Worm (Caenorhabditis elegans) whole organism, L3 larva: ENCODE measurements around the gene clec-231.

Experiments
- ZK546.5 ChIP-seq: sonication (generic microtip); optimal IDR thresholded peaks from 2 replicates; lab custom pipeline; 2017; ENCODE audit warnings: missing biosample characterization, missing genetic modification characterization
- aly-2 ChIP-seq: fragments of 150-350 bp; optimal IDR thresholded peaks from 2 replicates; lab custom pipeline; 2014; ENCODE audit warnings: missing biosample characterization, missing genetic modification characterization
- ama-1 ChIP-seq: fragments of 150-350 bp; optimal IDR thresholded peaks from 2 replicates; lab custom pipeline; 2018
- ceh-16 ChIP-seq: sonication (generic microtip); optimal IDR thresholded peaks from 2 replicates; lab custom pipeline; 2017; ENCODE audit warnings: missing biosample characterization, missing genetic modification characterization
- ceh-28 ChIP-seq: fragments of 150-350 bp; optimal IDR thresholded peaks from 2 replicates; lab custom pipeline; 2014; ENCODE audit warnings: missing biosample characterization, missing genetic modification reagents, missing genetic modification characterization
- ceh-82 ChIP-seq: fragments of 150-350 bp; optimal IDR thresholded peaks from 2 replicates; lab custom pipeline; 2014; ENCODE audit warnings: missing biosample characterization, missing genetic modification characterization
- elt-1 ChIP-seq: fragments of 150-350 bp; optimal IDR thresholded peaks from 2 replicates; lab custom pipeline; 2014; ENCODE audit warnings: missing biosample characterization, missing genetic modification characterization
- elt-2 ChIP-seq: sonication (generic microtip); optimal IDR thresholded peaks from 2 replicates; lab custom pipeline; 2016; ENCODE audit warnings: missing genetic modification reagents, mild to moderate bottlenecking, missing genetic modification characterization, missing compliant biosample characterization
- elt-3 ChIP-seq, 3 experiments: fragments of 150-350 bp in 1 of 3; sonication (generic microtip) in 2 of 3; optimal IDR thresholded peaks; 2 replicates in 2 of 3; 4 replicates in 1 of 3; lab custom pipeline; 2014 to 2017; ENCODE audit warnings: missing biosample characterization in 3 of 3, missing genetic modification characterization in 3 of 3
- fkh-10 ChIP-seq: sonication (generic microtip); optimal IDR thresholded peaks from 2 replicates; lab custom pipeline; 2017; ENCODE audit warnings: missing biosample characterization, missing genetic modification reagents, missing genetic modification characterization
- fkh-2 ChIP-seq: fragments of 150-350 bp; optimal IDR thresholded peaks from 2 replicates; lab custom pipeline; 2014; ENCODE audit warnings: missing biosample characterization, missing genetic modification reagents, missing genetic modification characterization
- fos-1 ChIP-seq: fragments of 150-350 bp; optimal IDR thresholded peaks from 2 replicates; lab custom pipeline; 2014; ENCODE audit warnings: missing biosample characterization, missing genetic modification characterization
- jun-1 ChIP-seq: fragments of 150-350 bp; optimal IDR thresholded peaks from 2 replicates; lab custom pipeline; 2014; ENCODE audit warnings: missing biosample characterization, missing genetic modification reagents, missing genetic modification characterization
- lin-15B ChIP-seq: fragments of 150-350 bp; optimal IDR thresholded peaks from 2 replicates; lab custom pipeline; 2014; ENCODE audit warnings: missing biosample characterization, missing genetic modification characterization
- lin-39 ChIP-seq: fragments of 150-350 bp; optimal IDR thresholded peaks from 2 replicates; lab custom pipeline; 2018; ENCODE audit warnings: missing biosample characterization, missing genetic modification reagents, missing genetic modification characterization
- mdl-1 ChIP-seq: fragments of 150-350 bp; optimal IDR thresholded peaks from 2 replicates; lab custom pipeline; 2014; ENCODE audit warnings: missing biosample characterization, missing genetic modification characterization
- nfya-1 ChIP-seq: sonication (generic microtip); optimal IDR thresholded peaks from 2 replicates; lab custom pipeline; 2017; ENCODE audit warnings: missing genetic modification characterization, mild to moderate bottlenecking, missing compliant biosample characterization, antibody characterized with exemption, moderate library complexity; ENCODE audit not compliant: insufficient read depth
- nhr-11 ChIP-seq: fragments of 150-350 bp; optimal IDR thresholded peaks from 2 replicates; lab custom pipeline; 2014; ENCODE audit warnings: missing biosample characterization, missing genetic modification characterization
- nhr-12 ChIP-seq: fragments of 150-350 bp; optimal IDR thresholded peaks from 2 replicates; lab custom pipeline; 2014; ENCODE audit warnings: missing biosample characterization, missing genetic modification characterization
- nhr-237 ChIP-seq: fragments of 150-350 bp; optimal IDR thresholded peaks from 2 replicates; lab custom pipeline; 2014; ENCODE audit warnings: missing biosample characterization, missing genetic modification characterization
- nhr-25 ChIP-seq: sonication (generic microtip); optimal IDR thresholded peaks from 2 replicates; lab custom pipeline; 2017; ENCODE audit warnings: missing biosample characterization, missing genetic modification characterization
- nhr-28 ChIP-seq: fragments of 150-350 bp; optimal IDR thresholded peaks from 2 replicates; lab custom pipeline; 2014; ENCODE audit warnings: missing biosample characterization, missing genetic modification characterization
- nhr-67 ChIP-seq: fragments of 150-350 bp; optimal IDR thresholded peaks from 2 replicates; lab custom pipeline; 2014; ENCODE audit warnings: missing biosample characterization, missing genetic modification characterization
- nhr-77 ChIP-seq: fragments of 150-350 bp; optimal IDR thresholded peaks from 2 replicates; lab custom pipeline; 2014; ENCODE audit warnings: missing biosample characterization, missing genetic modification characterization
- pqm-1 ChIP-seq: fragments of 150-350 bp; optimal IDR thresholded peaks from 2 replicates; lab custom pipeline; 2017; ENCODE audit warnings: missing biosample characterization, missing genetic modification characterization, inconsistent platforms
- sea-2 ChIP-seq: fragments of 150-350 bp; sonication (generic microtip); optimal IDR thresholded peaks from 4 replicates; lab custom pipeline; 2014; ENCODE audit warnings: missing biosample characterization, missing genetic modification reagents, missing genetic modification characterization
- snpc-4 ChIP-seq: fragments of 150-350 bp; optimal IDR thresholded peaks from 2 replicates; lab custom pipeline; 2014; ENCODE audit warnings: missing biosample characterization, missing genetic modification characterization
- unc-39 ChIP-seq: sonication (generic microtip); optimal IDR thresholded peaks from 4 replicates; lab custom pipeline; 2017; ENCODE audit warnings: missing biosample characterization, missing genetic modification characterization
- unc-62 ChIP-seq: fragments of 150-350 bp; sonication (generic microtip); optimal IDR thresholded peaks from 4 replicates; lab custom pipeline; 2014; ENCODE audit warnings: missing biosample characterization, missing genetic modification reagents, missing genetic modification characterization
- zag-1 ChIP-seq: fragments of 150-350 bp; optimal IDR thresholded peaks from 2 replicates; lab custom pipeline; 2014; ENCODE audit warnings: missing biosample characterization, missing genetic modification characterization
- ztf-4 ChIP-seq: fragments of 150-350 bp; optimal IDR thresholded peaks from 2 replicates; lab custom pipeline; 2014; ENCODE audit warnings: missing biosample characterization, missing genetic modification characterization

clec-231 gene

DNA sequence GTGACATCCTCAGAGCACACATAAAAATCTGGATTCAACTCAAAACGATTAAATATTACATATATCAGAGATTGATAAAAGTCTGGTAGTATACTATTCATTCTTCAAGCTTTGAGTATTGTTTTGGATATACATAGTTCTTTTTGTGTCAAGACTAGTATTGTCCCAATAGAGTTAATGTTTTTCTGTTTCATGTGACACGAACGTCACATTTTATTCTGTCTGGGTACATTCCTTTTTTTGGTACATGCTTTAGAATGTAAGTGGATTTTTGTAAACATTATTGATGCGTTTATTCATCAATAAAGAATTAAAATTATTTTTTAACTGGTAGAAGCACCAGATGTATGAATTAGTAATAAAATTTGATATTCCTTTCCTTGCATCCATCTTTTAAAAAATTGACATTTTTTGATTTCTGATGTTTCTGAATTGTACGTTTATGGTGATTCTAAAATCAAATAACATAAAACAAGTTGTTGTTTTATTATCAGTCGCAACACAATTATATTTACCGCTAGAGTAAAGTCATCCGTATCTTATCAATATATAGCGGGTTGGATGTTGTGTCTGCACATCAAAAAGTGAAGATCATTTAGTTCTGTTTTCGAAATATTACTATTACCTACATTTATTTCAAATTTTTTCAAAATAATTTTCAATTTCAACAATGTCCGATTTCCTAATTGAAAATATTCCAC lies 34.5 kb downstream of the clec-231 start, which contains the start of the genes srt-22 and nhr-246:
TSS of gene srt-22 (minus strand) at position 101 of the 701 bp plus-strand sequence.
TSS of gene nhr-246 (plus strand) at position 651 of the 701 bp plus-strand sequence.
- TF ChIP-seq pqm-1, result peak; percentile 30
- peak; percentile 6 for TF ChIP-seq elt-2 (tag; lab: Kevin White, UChicago)
- no peak for TF ChIP-seq fos-1

DNA sequence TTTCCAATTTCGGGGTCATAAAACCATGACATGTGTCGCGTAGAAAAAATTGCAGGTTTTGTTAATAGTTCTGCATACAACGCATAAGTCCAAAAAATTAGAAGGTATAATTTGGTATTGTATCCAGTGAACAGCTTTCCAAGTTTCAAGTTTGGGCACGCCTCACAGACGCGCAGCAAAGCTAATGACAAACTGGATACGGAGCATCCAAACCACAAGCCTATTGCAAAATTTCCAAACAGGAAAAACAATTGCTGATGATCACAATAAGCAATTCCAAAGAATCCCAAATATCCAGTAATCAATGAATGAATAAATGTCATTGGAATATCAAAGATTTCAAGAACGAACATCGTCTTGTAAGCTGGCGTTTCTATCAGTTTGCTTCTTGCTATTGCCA lies 37.0 kb downstream of the clec-231 start:
- TF ChIP-seq elt-3 (tag; optimal IDR thresholded peaks at IDR 0.05; lab: Kevin White, UChicago), result no peak
- TF ChIP-seq nhr-67 (tag; lab: Kevin White, UChicago), result no peak
- TF ChIP-seq nhr-12, result no peak
- no peak for TF ChIP-seq fos-1
- no peak for TF ChIP-seq nhr-237 (tag; lab: Kevin White, UChicago)
- no peak for TF ChIP-seq unc-62 (GFP tag; lab: Kevin White, UChicago)
- TF ChIP-seq elt-2 (tag; lab: Kevin White, UChicago), result no peak
- no peak for TF ChIP-seq nhr-25 (tag; lab: Kevin White, UChicago)
- no peak for TF ChIP-seq pqm-1
- no peak for TF ChIP-seq mdl-1 (tag; lab: Kevin White, UChicago)
- TF ChIP-seq ceh-16, result no peak
- no peak for TF ChIP-seq nfya-1

DNA sequence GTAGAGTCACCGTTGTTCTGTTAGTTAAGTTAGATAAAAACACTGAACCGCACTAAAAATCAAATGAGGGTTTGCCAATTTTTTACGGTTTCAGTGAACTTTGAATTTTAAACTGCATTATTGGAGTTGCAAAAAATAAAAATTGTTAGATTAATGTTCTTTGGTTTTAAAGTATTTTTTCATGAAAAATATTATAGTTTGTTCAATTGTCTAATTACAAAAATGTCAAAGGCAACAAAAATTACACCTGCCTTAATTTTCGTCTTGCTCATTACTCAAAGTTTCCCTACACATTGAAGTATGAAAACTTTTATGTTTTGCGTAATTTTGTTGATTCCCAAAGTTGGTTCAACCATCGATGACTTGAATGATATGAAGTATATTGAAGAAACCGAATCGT lies 39.7 kb downstream of the clec-231 start, which contains the start of gene irld-62:
TSS of gene irld-62 (plus strand) at position 301 of the 400 bp plus-strand sequence.
- no peak for TF ChIP-seq elt-1 (tag; lab: Kevin White, UChicago)
- TF ChIP-seq, all 47 proteins: peak for 0

DNA sequence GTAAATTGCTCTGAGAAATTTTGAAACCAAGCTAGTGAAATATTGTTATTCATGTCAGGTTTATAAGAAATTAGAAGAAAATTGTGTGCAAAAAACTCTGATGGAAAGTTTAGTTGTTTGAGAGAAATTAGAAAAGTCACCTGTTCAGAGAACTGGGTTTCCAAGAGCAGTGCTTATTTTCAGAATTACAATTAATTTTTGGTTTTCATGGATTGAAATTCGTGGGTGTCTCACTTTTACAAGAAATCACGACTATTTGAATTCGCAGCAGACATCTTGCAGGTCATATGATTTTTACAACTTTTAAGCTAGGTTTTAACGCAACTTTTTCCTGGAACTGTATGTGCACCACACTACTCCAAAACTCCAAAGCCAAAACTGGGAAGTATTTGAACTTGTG lies 41.5 kb downstream of the clec-231 start, which contains the start of gene srz-10:
TSS of gene srz-10 (minus strand) at position 88 of the 400 bp plus-strand sequence.
- no peak for TF ChIP-seq elt-2 (tag; lab: Kevin White, UChicago)
- no peak for TF ChIP-seq lin-15B (tag; lab: Kevin White, UChicago)
- no peak for TF ChIP-seq jun-1
- TF ChIP-seq ZK546.5 (tag; lab: Kevin White, UChicago), result no peak
- no peak for TF ChIP-seq zag-1 (tag; lab: Kevin White, UChicago)
- TF ChIP-seq snpc-4 (tag; lab: Kevin White, UChicago), result no peak
- no peak for TF ChIP-seq nhr-11 (tag; lab: Kevin White, UChicago)
- no peak for TF ChIP-seq nhr-77 (tag; lab: Kevin White, UChicago)
- TF ChIP-seq, all 47 proteins: peak for 0

DNA sequence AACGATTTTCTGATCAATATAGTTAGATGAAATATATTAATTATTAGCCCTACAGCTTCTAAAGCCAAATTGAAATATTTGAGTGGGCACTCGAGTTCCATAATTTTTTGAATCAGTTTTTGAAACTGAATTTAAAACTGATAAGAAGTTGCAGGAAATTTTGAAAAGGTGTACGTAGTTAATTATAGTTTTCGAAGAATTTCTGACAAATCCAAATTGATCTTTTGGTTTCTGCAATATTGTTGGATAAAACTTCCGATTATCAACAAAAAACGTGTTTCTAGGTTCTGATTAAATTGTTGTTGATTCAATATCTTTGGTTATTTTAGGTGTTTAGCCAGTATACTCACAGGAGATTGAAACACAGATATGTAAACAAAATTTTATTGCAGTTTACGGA lies 43.8 kb downstream of the clec-231 start, which contains the start of gene T26H8.4:
TSS of gene T26H8.4 (minus strand) at position 101 of the 400 bp plus-strand sequence.
- TF ChIP-seq aly-2 (tag; lab: Kevin White, UChicago) (no peak), unc-39 (tag; lab: Kevin White, UChicago) (no peak), ceh-82 (tag; lab: Kevin White, UChicago) (no peak)

DNA sequence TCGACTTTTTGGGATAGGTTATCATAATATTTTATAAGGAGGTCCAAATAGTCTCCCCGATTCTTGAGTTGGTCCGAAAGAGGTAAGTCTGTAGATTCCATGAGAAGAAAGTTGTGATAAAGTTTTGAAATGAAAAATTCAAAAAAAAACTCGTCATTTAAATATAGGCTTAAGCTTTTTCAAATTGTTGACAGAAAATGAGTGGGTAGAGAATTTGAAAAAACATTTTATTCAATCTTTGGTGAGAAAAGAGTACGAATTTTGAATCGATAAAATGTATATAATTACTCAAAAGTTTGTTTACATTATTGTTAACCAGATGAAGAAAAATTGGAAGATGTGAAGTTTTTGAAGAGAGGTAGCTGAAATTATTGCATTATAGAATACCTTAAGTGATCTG lies 45.0 kb downstream of the clec-231 start, which contains the start of gene T26H8.5:
TSS of gene T26H8.5 (minus strand) at position 101 of the 400 bp plus-strand sequence.
- TF ChIP-seq elt-1 (tag; lab: Kevin White, UChicago) (no peak), nhr-28 (no peak), jun-1 (no peak), nhr-11 (tag; lab: Kevin White, UChicago) (no peak), lin-39 (tag; lab: Kevin White, UChicago) (no peak), fkh-10 (GFP tag; lab: Kevin White, UChicago) (no peak), lin-15B (tag; lab: Kevin White, UChicago) (no peak), ceh-28 (no peak), fkh-2 (tag; lab: Kevin White, UChicago) (no peak), aly-2 (tag; lab: Kevin White, UChicago) (no peak), ama-1 (lab: Kevin White, UChicago) (no peak)

DNA sequence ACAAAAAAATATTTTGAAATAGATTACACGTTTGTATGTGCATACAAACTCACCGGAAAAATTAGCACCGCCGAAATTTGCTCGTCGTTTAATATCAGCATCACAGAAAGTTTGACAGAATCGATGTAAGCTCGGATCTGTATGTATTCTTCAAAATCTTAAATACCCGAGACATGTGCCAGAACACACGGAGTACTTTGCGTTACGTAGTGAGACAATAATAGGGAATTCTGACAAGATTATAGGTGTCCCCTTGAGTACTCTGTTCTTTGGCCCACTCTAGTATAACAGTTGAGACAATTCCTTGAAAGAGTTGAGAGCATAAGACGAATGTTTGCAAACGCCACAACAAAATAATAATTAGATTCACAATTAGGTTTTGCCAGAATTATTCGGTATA lies 46.9 kb downstream of the clec-231 start, which contains the start of gene srx-48:
TSS of gene srx-48 (minus strand) at position 101 of the 400 bp plus-strand sequence.
- no peak for TF ChIP-seq mdl-1 (tag; lab: Kevin White, UChicago)
- TF ChIP-seq sea-2 (GFP tag; lab: Kevin White, UChicago), result no peak
- TF ChIP-seq nhr-28, result no peak
- no peak for TF ChIP-seq aly-2 (tag; lab: Kevin White, UChicago)
- TF ChIP-seq fkh-10 (GFP tag; lab: Kevin White, UChicago), result no peak
- no peak for TF ChIP-seq ztf-4 (tag; lab: Kevin White, UChicago)
- no peak for TF ChIP-seq nfya-1
- TF ChIP-seq, all 47 proteins: peak for 0
